Fruit fly (Drosophila melanogaster): Measurements from ENCODE around the gene fipi.
A peak's percentile ranks its signal among the peaks of the same experiment; 100 is the strongest.

fipi gene

DNA sequence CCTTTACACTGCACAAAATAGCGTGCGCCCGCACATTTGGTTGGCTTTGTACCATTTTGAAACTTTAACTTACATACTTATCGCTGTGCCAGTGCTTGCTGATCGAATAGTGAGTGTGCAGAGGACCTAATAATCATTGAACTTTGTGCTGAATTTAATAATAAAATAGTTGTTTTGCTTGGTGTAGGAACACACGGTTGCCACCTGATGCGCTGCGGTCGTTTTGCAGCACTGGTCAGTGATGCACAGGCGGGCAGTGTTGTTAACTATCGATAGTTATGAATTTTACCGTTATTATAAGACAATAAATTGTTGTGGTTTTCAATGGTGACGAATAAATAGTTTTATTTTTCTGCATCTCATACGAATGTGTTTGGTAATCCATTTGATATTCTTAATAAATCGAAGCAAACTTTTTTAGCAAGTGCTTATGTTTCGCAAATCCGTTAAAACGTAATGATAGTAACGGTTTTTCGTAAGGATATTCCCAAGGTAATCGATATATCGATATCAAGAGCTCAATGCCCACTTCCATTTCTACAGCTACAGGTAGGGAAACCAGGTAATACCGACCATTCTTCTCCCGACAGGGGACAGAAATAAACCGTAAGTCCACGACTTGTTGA lies 44.0 kb upstream of the fipi start, which contains the start of the genes tank and CG12194 (continued):
- peak; percentile 98 for TF ChIP-seq CG10462 (GFP tag; optimal IDR thresholded peaks at IDR 0.05)
- TF ChIP-seq CG3847 (GFP tag; IDR thresholded peaks at IDR 0.05): peak; percentile 99
- TF ChIP-seq tgo (GFP tag; IDR thresholded peaks at IDR 0.05): peak; percentile 99
- peak; percentile 99 for TF ChIP-seq gem (tag; optimal IDR thresholded peaks at IDR 0.05)
- TF ChIP-seq nerfin-2 (GFP tag; IDR thresholded peaks at IDR 0.05; ENCODE audit: partially characterized antibody): peak; percentile 60; the same call in 1 of the 2 replicates
- peak; percentile 100 for TF ChIP-seq Xbp1 (GFP tag; optimal IDR thresholded peaks at IDR 0.05)
- peak; percentile 99 for TF ChIP-seq esg (GFP tag; conservative IDR thresholded peaks at IDR 0.05)
- peak; percentile 98 for TF ChIP-seq da (GFP tag; optimal IDR thresholded peaks at IDR 0.05)
- TF ChIP-seq CG4404 (GFP tag; IDR thresholded peaks at IDR 0.05): peak; percentile 99
- TF ChIP-seq Vsx1 (GFP tag; optimal IDR thresholded peaks at IDR 0.05): peak; percentile 97
- TF ChIP-seq Awh (GFP tag; IDR thresholded peaks at IDR 0.05): peak; percentile 99
- peak; percentile 99 for TF ChIP-seq NfI (GFP tag; optimal IDR thresholded peaks at IDR 0.05)
- TF ChIP-seq CG15479 (GFP tag; optimal IDR thresholded peaks at IDR 0.05): peak; percentile 26
- TF ChIP-seq zen (tag; optimal IDR thresholded peaks at IDR 0.05): peak; percentile 98
- TF ChIP-seq Dp (GFP tag; optimal IDR thresholded peaks at IDR 0.05): peak; percentile 42
- TF ChIP-seq Abd-B (GFP tag; optimal IDR thresholded peaks at IDR 0.05): peak; percentile 99
- peak; percentile 98 for TF ChIP-seq CG10565 (GFP tag; optimal IDR thresholded peaks at IDR 0.05)
- TF ChIP-seq Ptx1 (GFP tag; IDR thresholded peaks at IDR 0.05): peak; percentile 100
- peak; percentile 95 for TF ChIP-seq CG12299 (tag; optimal IDR thresholded peaks at IDR 0.05)
- peak; percentile 99 for TF ChIP-seq CG13624 (GFP tag; optimal IDR thresholded peaks at IDR 0.05)
- no peak for TF ChIP-seq D (optimal IDR thresholded peaks at IDR 0.05)
- TF ChIP-seq D (GFP tag; optimal IDR thresholded peaks at IDR 0.05): peak; percentile 98
- TF ChIP-seq btn (GFP tag; optimal IDR thresholded peaks at IDR 0.05): peak; percentile 99
- peak; percentile 99 for TF ChIP-seq CG8089 (GFP tag; optimal IDR thresholded peaks at IDR 0.05)
- TF ChIP-seq CG7745 (tag; optimal IDR thresholded peaks at IDR 0.05): peak; percentile 74
- TF ChIP-seq ham (GFP tag; IDR thresholded peaks at IDR 0.05): peak; percentile 97
- peak; percentile 98 for TF ChIP-seq CG4282 (GFP tag; optimal IDR thresholded peaks at IDR 0.05)
- peak; percentile 90 for TF ChIP-seq CG15073 (GFP tag; optimal IDR thresholded peaks at IDR 0.05)
- TF ChIP-seq CG17802 (tag; optimal IDR thresholded peaks at IDR 0.05): peak; percentile 95
- peak; percentile 99 for TF ChIP-seq CG4730 (GFP tag; IDR thresholded peaks at IDR 0.05)
- peak; percentile 86 for TF ChIP-seq CG15696 (tag; optimal IDR thresholded peaks at IDR 0.05)
- TF ChIP-seq CG13775 (GFP tag; optimal IDR thresholded peaks at IDR 0.05): peak; percentile 99
- peak; percentile 97 for TF ChIP-seq CG7556 (GFP tag; optimal IDR thresholded peaks at IDR 0.05)
- peak; percentile 98 for TF ChIP-seq Fer3 (tag; optimal IDR thresholded peaks at IDR 0.05)
- peak; percentile 97 for TF ChIP-seq CG9215 (GFP tag; IDR thresholded peaks at IDR 0.05)
- TF ChIP-seq CG3838 (GFP tag; optimal IDR thresholded peaks at IDR 0.05): peak; percentile 97
- TF ChIP-seq Ets65A (GFP tag): peak; percentile 100
- peak; percentile 99 for TF ChIP-seq gsb-n (tag; optimal IDR thresholded peaks at IDR 0.05)
- peak; percentile 100 for TF ChIP-seq sisA (GFP tag; IDR thresholded peaks at IDR 0.05)
- peak; percentile 90 for TF ChIP-seq CG2116 (GFP tag; optimal IDR thresholded peaks at IDR 0.05)
- peak; percentile 99 for TF ChIP-seq CG14441 (GFP tag; IDR thresholded peaks at IDR 0.05)
- peak; percentile 98 for TF ChIP-seq al (GFP tag; IDR thresholded peaks at IDR 0.05)
- TF ChIP-seq pb (GFP tag; optimal IDR thresholded peaks at IDR 0.05): peak; percentile 99
- peak; percentile 99 for TF ChIP-seq CG4854 (GFP tag; optimal IDR thresholded peaks at IDR 0.05)
- TF ChIP-seq CG6765 (GFP tag; optimal IDR thresholded peaks at IDR 0.05): peak; percentile 95
- TF ChIP-seq dm (GFP tag; optimal IDR thresholded peaks at IDR 0.05): peak; percentile 98
- peak; percentile 99 for TF ChIP-seq Ssrp (tag; optimal IDR thresholded peaks at IDR 0.05)
- peak; percentile 99 for TF ChIP-seq chif (GFP tag; optimal IDR thresholded peaks at IDR 0.05)
- TF ChIP-seq D19B (GFP tag; optimal IDR thresholded peaks at IDR 0.05): peak; percentile 95
- peak; percentile 99 for TF ChIP-seq nau (GFP tag; optimal IDR thresholded peaks at IDR 0.05)
